Fruit fly (Drosophila melanogaster): Measurements from ENCODE around the gene CG9396.

DNA sequence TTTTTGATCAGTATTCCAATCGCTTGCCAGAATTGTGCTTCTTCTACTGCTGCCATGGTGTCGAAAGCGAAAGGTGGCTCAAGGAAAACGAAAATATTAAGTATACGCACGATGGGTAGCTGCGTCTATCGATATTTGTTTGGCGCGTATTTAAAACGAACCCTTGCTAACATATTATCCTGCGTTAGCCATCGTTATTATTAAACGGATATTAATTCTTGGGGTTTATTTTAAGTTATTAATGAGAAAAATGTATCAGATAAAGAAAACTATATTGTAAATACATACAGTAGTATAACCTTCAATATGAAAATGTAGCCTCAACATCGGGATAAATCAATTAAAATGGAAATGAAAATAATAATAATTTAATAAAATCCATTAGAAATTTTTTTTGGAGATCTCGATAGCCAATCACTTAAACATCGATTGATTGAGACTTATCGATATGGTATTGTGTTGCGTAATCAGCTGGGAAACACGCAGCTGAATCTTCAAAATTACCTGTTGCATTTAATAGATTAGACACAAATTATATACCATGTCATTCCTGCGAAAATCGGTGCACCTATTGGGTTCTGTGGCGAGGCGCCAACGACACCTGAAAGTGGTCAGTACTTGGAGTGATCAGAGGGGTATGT lies 16.0 kb downstream of the CG9396 start, which contains the start of the genes CG9386 and BckdhA:
- TF ChIP-seq cic (GFP tag; optimal IDR thresholded peaks at IDR 0.05) (peak; percentile 33), Hr96 (GFP tag; optimal IDR thresholded peaks at IDR 0.05) (no peak), CG11617 (GFP tag; optimal IDR thresholded peaks at IDR 0.05) (peak; percentile 67), kay (GFP tag; ENCODE audit: borderline replicate concordance) (no peak), bab1 (GFP tag; optimal IDR thresholded peaks at IDR 0.05) (peak; percentile 35)
